Worm (Caenorhabditis elegans) whole organism, L1 larva: ENCODE results near the gene zchc-1A.

ENCODE experiments used
- mef-2 ChIP-seq: fragments of 150-350 bp; optimal IDR thresholded peaks from 2 replicates; lab custom pipeline; 2014; ENCODE audit warnings: missing biosample characterization, missing genetic modification characterization
- nhr-76 ChIP-seq: sonication (generic microtip); optimal IDR thresholded peaks from 2 replicates; lab custom pipeline; 2017; ENCODE audit warnings: missing biosample characterization, missing genetic modification characterization
- skn-1 ChIP-seq: fragments of 150-350 bp; optimal IDR thresholded peaks from 2 replicates; lab custom pipeline; 2014; ENCODE audit warnings: missing biosample characterization, missing genetic modification characterization
- unc-130 ChIP-seq: fragments of 150-350 bp; optimal IDR thresholded peaks from 2 replicates; lab custom pipeline; 2017; ENCODE audit warnings: missing biosample characterization, missing genetic modification characterization, inconsistent platforms

DNA sequence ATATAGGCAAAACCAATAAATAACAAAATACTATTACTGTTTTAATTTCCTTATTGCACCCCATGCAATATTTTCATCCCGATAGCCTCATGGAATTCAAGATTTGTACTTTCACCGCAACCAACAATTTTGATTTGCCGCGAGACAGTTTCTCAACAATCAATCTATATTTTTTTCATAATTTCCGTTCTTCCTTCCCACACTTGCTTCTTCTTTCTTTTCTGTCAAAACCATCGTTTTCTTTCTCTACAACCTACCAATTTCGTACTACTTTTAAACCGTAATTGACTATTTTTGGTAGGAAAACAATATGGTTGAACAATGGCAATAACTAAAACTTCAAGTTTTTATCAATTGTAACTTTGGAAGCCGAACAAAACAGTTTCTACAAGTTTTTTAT lies 26.3 kb upstream of the zchc-1A start, which contains the start of gene C31H2.14:
- TF ChIP-seq unc-130, result no peak
- no peak for TF ChIP-seq mef-2 (tag; lab: Kevin White, UChicago)
- TF ChIP-seq nhr-76 (tag; lab: Kevin White, UChicago), result no peak
- TF ChIP-seq skn-1 (tag; lab: Kevin White, UChicago), result no peak
